Fruit fly (Drosophila melanogaster) whole organism, embryonic: ENCODE measurements around the gene PsGEF.
A peak's percentile ranks its signal among the peaks of the same experiment; 100 is the strongest.

Source experiments
- CG10543 ChIP-seq: fragments of 200-800 bp; sonication (Bioruptor generic); optimal IDR thresholded peaks from 3 replicates; lab custom pipeline; 2017; ENCODE audit warnings: missing biosample characterization, mild to moderate bottlenecking, missing genetic modification characterization, moderate library complexity
- CG11398 ChIP-seq: fragments of 200-800 bp; sonication (Bioruptor generic); optimal IDR thresholded peaks from 2 replicates; lab custom pipeline; 2016; ENCODE audit warnings: missing biosample characterization, missing genetic modification characterization
- CG11723 ChIP-seq: fragments of 200-800 bp; sonication (Bioruptor generic); optimal IDR thresholded peaks from 2 replicates; lab custom pipeline; 2017; ENCODE audit warnings: missing biosample characterization, mild to moderate bottlenecking, missing genetic modification characterization
- CG14860 ChIP-seq: fragments of 200-800 bp; sonication (Bioruptor generic); IDR thresholded peaks from 3 replicates; pipeline ENCODE4 v1.3.6; 2022; ENCODE audit warnings: missing biosample characterization, missing genetic modification characterization; ENCODE audit not compliant: partially characterized antibody
- CG1647 ChIP-seq: fragments of 200-800 bp; sonication (Bioruptor generic); optimal IDR thresholded peaks from 3 replicates; lab custom pipeline; 2016; ENCODE audit warnings: missing biosample characterization, missing genetic modification characterization
- CG16815 ChIP-seq: fragments of 200-800 bp; sonication (Bioruptor generic); optimal IDR thresholded peaks from 3 replicates; lab custom pipeline; 2017; ENCODE audit warnings: missing biosample characterization, mild to moderate bottlenecking, missing genetic modification characterization
- CG17328 ChIP-seq: fragments of 200-800 bp; sonication (Bioruptor generic); IDR thresholded peaks from 2 replicates; pipeline ENCODE4 v1.3.6; 2022; ENCODE audit warnings: missing biosample characterization, missing genetic modification characterization
- CG2129 ChIP-seq: fragments of 200-800 bp; sonication (Bioruptor generic); IDR thresholded peaks from 2 replicates; pipeline ENCODE4 v1.3.6; 2022; ENCODE audit warnings: missing biosample characterization, missing genetic modification characterization; ENCODE audit not compliant: partially characterized antibody
- CG31224 ChIP-seq: fragments of 200-800 bp; sonication (Bioruptor generic); IDR thresholded peaks from 2 replicates; pipeline ENCODE4 v1.3.6; 2022; ENCODE audit warnings: missing biosample characterization, missing genetic modification characterization
- CG32532 ChIP-seq: fragments of 200-800 bp; sonication (Bioruptor generic); IDR thresholded peaks from 2 replicates; pipeline ENCODE4 v1.3.6; 2022; ENCODE audit warnings: missing biosample characterization, missing genetic modification characterization
- CG3281 ChIP-seq: fragments of 200-800 bp; sonication (Bioruptor generic); optimal IDR thresholded peaks from 3 replicates; lab custom pipeline; 2017; ENCODE audit warnings: missing biosample characterization, mild to moderate bottlenecking, missing genetic modification characterization
- CG34422 ChIP-seq: fragments of 200-800 bp; sonication (Bioruptor generic); IDR thresholded peaks from 3 replicates; pipeline ENCODE4 v1.3.6; 2022; ENCODE audit warnings: missing biosample characterization, missing genetic modification characterization
- CG8290 ChIP-seq, 3 experiments: fragments of 200-800 bp; sonication (Bioruptor generic); optimal IDR thresholded peaks; 2 replicates each; lab custom pipeline; 2016 to 2019; ENCODE audit warnings: missing biosample characterization in 3 of 3, missing genetic modification characterization in 3 of 3, mild to moderate bottlenecking in 2 of 3, moderate library complexity in 1 of 3
- CG8359 ChIP-seq: fragments of 200-800 bp; sonication (Bioruptor generic); optimal IDR thresholded peaks from 2 replicates; lab custom pipeline; 2017; ENCODE audit warnings: missing biosample characterization, mild to moderate bottlenecking, missing genetic modification characterization, borderline replicate concordance
- CTCF ChIP-seq: fragments of 200-800 bp; sonication (Bioruptor generic); optimal IDR thresholded peaks from 2 replicates; lab custom pipeline; 2017; ENCODE audit warnings: missing biosample characterization, mild to moderate bottlenecking, missing genetic modification characterization, moderate library complexity
- Camta ChIP-seq: fragments of 200-800 bp; sonication (Bioruptor generic); optimal IDR thresholded peaks from 2 replicates; lab custom pipeline; 2016; ENCODE audit warnings: missing biosample characterization, missing genetic modification characterization
- CrebB ChIP-seq: fragments of 200-800 bp; sonication (Bioruptor generic); optimal IDR thresholded peaks from 3 replicates; lab custom pipeline; 2018; ENCODE audit warnings: missing biosample characterization, mild to moderate bottlenecking, missing genetic modification characterization
- HmgD ChIP-seq: fragments of 200-800 bp; sonication (Bioruptor generic); optimal IDR thresholded peaks from 3 replicates; lab custom pipeline; 2016; ENCODE audit warnings: missing biosample characterization, missing genetic modification characterization
- Kr ChIP-seq: fragments of 200-800 bp; sonication (Bioruptor generic); optimal IDR thresholded peaks from 2 replicates; lab custom pipeline; 2017; ENCODE audit warnings: missing biosample characterization, mild to moderate bottlenecking, missing genetic modification characterization
- Meics ChIP-seq: fragments of 200-800 bp; sonication (Bioruptor generic); optimal IDR thresholded peaks from 2 replicates; lab custom pipeline; 2017; ENCODE audit warnings: missing biosample characterization, mild to moderate bottlenecking, missing genetic modification characterization
- NC2β ChIP-seq: fragments of 200-800 bp; sonication (Bioruptor generic); optimal IDR thresholded peaks from 2 replicates; lab custom pipeline; 2016; ENCODE audit warnings: missing biosample characterization, missing genetic modification characterization
- Neu2 ChIP-seq: fragments of 200-800 bp; sonication (Bioruptor generic); optimal IDR thresholded peaks from 3 replicates; lab custom pipeline; 2016; ENCODE audit warnings: missing biosample characterization, missing genetic modification characterization, borderline replicate concordance
- Nf-YB ChIP-seq: fragments of 200-800 bp; sonication (Bioruptor generic); optimal IDR thresholded peaks from 3 replicates; lab custom pipeline; 2019; ENCODE audit warnings: missing biosample characterization, mild to moderate bottlenecking, missing genetic modification characterization, moderate library complexity
- Oaz ChIP-seq: fragments of 200-800 bp; sonication (Bioruptor generic); IDR thresholded peaks from 2 replicates; pipeline ENCODE4 v1.3.6; 2022; ENCODE audit warnings: missing biosample characterization, missing genetic modification characterization
- Opbp ChIP-seq: fragments of 200-800 bp; sonication (Bioruptor generic); IDR thresholded peaks from 3 replicates; pipeline ENCODE4 v1.3.6; 2022; ENCODE audit warnings: missing biosample characterization, missing genetic modification characterization; ENCODE audit not compliant: partially characterized antibody
- Ravus ChIP-seq: fragments of 200-800 bp; sonication (Bioruptor generic); IDR thresholded peaks from 2 replicates; pipeline ENCODE4 v1.3.6; 2022; ENCODE audit warnings: missing biosample characterization, missing genetic modification characterization
- Rfx ChIP-seq: fragments of 200-800 bp; sonication (Bioruptor generic); IDR thresholded peaks from 2 replicates; pipeline ENCODE4 v1.3.6; 2022; ENCODE audit warnings: missing biosample characterization, missing genetic modification characterization
- Sry-δ ChIP-seq: fragments of 200-800 bp; sonication (Bioruptor generic); optimal IDR thresholded peaks from 2 replicates; lab custom pipeline; 2016; ENCODE audit warnings: missing biosample characterization, missing genetic modification characterization
- Ssrp ChIP-seq: fragments of 200-800 bp; sonication (Bioruptor generic); optimal IDR thresholded peaks from 2 replicates; lab custom pipeline; 2018; ENCODE audit warnings: missing biosample characterization, mild to moderate bottlenecking, missing genetic modification characterization, moderate library complexity
- Taf1 ChIP-seq: fragments of 200-800 bp; sonication (Bioruptor generic); IDR thresholded peaks from 2 replicates; pipeline ENCODE4 v1.3.6; 2022; ENCODE audit warnings: missing biosample characterization, missing genetic modification characterization
- ab ChIP-seq: fragments of 200-800 bp; sonication (Bioruptor generic); optimal IDR thresholded peaks from 2 replicates; lab custom pipeline; 2016; ENCODE audit warnings: missing biosample characterization, missing genetic modification characterization
- abd-A ChIP-seq: fragments of 200-800 bp; sonication (Bioruptor generic); optimal IDR thresholded peaks from 3 replicates; lab custom pipeline; 2019; ENCODE audit warnings: missing biosample characterization, mild to moderate bottlenecking, missing genetic modification characterization, moderate library complexity
- amos ChIP-seq: fragments of 200-800 bp; sonication (Bioruptor generic); IDR thresholded peaks from 2 replicates; pipeline ENCODE4 v1.3.6; 2022; ENCODE audit warnings: missing biosample characterization, missing genetic modification characterization; ENCODE audit not compliant: partially characterized antibody
- bab2 ChIP-seq: fragments of 200-800 bp; sonication (Bioruptor generic); optimal IDR thresholded peaks from 2 replicates; lab custom pipeline; 2016; ENCODE audit warnings: missing biosample characterization, missing genetic modification characterization
- btn ChIP-seq: fragments of 200-800 bp; sonication (Bioruptor generic); optimal IDR thresholded peaks from 2 replicates; lab custom pipeline; 2016; ENCODE audit warnings: missing biosample characterization, missing genetic modification characterization
- chif ChIP-seq, 2 experiments: fragments of 200-800 bp; sonication (Bioruptor generic); optimal IDR thresholded peaks; 3 replicates each; lab custom pipeline; 2016; ENCODE audit warnings: missing biosample characterization in 2 of 2, missing genetic modification characterization in 2 of 2
- dysf ChIP-seq: fragments of 200-800 bp; sonication (Bioruptor generic); IDR thresholded peaks from 3 replicates; pipeline ENCODE4 v1.3.6; 2022; ENCODE audit warnings: missing biosample characterization, missing genetic modification characterization
- ham ChIP-seq: fragments of 200-800 bp; sonication (Bioruptor generic); IDR thresholded peaks from 2 replicates; pipeline ENCODE4 v1.3.6; 2022; ENCODE audit warnings: missing biosample characterization, missing genetic modification characterization
- hb ChIP-seq: fragments of 200-800 bp; sonication (Bioruptor generic); IDR thresholded peaks from 3 replicates; pipeline ENCODE4 v1.3.6; 2022; ENCODE audit warnings: missing biosample characterization, missing genetic modification characterization; ENCODE audit not compliant: partially characterized antibody
- jing ChIP-seq: fragments of 200-800 bp; sonication (Bioruptor generic); optimal IDR thresholded peaks from 2 replicates; lab custom pipeline; 2018; ENCODE audit warnings: missing biosample characterization, mild to moderate bottlenecking, missing genetic modification characterization
- jumu ChIP-seq: fragments of 200-800 bp; sonication (Bioruptor generic); optimal IDR thresholded peaks from 3 replicates; lab custom pipeline; 2016; ENCODE audit warnings: missing biosample characterization, missing genetic modification characterization
- klu ChIP-seq: fragments of 200-800 bp; sonication (Bioruptor generic); IDR thresholded peaks from 2 replicates; pipeline ENCODE4 v1.3.6; 2022; ENCODE audit warnings: missing biosample characterization, missing genetic modification characterization
- mld ChIP-seq: fragments of 200-800 bp; sonication (Bioruptor generic); IDR thresholded peaks from 3 replicates; pipeline ENCODE4 v1.3.6; 2022; ENCODE audit warnings: missing biosample characterization, missing genetic modification characterization; ENCODE audit not compliant: partially characterized antibody
- pan ChIP-seq, 4 experiments: fragments of >200 bp in 3 of 4; fragments of 200-800 bp in 1 of 4; sonication (Bioruptor generic) in 1 of 4; optimal IDR thresholded peaks in 3 of 4; IDR thresholded peaks in 1 of 4; 2 replicates each; pipeline versions ENCODE4 v1.3.6 to Lab custom; 2017 to 2022; ENCODE audit warnings: missing biosample characterization in 2 of 4, missing genetic modification characterization in 2 of 4, mixed read lengths in 1 of 4
- pho ChIP-seq: fragments of 200-800 bp; sonication (Bioruptor generic); optimal IDR thresholded peaks from 2 replicates; lab custom pipeline; 2016; ENCODE audit warnings: missing biosample characterization, missing genetic modification characterization
- schlank ChIP-seq: fragments of 200-800 bp; sonication (Bioruptor generic); optimal IDR thresholded peaks from 2 replicates; lab custom pipeline; 2018; ENCODE audit warnings: missing biosample characterization, mild to moderate bottlenecking, missing genetic modification characterization
- slp2 ChIP-seq: fragments of 200-800 bp; sonication (Bioruptor generic); optimal IDR thresholded peaks from 2 replicates; lab custom pipeline; 2016; ENCODE audit warnings: missing biosample characterization, missing genetic modification characterization
- tna ChIP-seq: fragments of 200-800 bp; sonication (Bioruptor generic); IDR thresholded peaks from 2 replicates; pipeline ENCODE4 v1.3.6; 2022; ENCODE audit warnings: missing biosample characterization, missing genetic modification characterization; ENCODE audit not compliant: partially characterized antibody
- zfh1 ChIP-seq: fragments of 200-800 bp; sonication (Bioruptor generic); IDR thresholded peaks from 3 replicates; pipeline ENCODE4 v1.3.6; 2022; ENCODE audit warnings: missing biosample characterization, missing genetic modification characterization

Gene PsGEF

DNA sequence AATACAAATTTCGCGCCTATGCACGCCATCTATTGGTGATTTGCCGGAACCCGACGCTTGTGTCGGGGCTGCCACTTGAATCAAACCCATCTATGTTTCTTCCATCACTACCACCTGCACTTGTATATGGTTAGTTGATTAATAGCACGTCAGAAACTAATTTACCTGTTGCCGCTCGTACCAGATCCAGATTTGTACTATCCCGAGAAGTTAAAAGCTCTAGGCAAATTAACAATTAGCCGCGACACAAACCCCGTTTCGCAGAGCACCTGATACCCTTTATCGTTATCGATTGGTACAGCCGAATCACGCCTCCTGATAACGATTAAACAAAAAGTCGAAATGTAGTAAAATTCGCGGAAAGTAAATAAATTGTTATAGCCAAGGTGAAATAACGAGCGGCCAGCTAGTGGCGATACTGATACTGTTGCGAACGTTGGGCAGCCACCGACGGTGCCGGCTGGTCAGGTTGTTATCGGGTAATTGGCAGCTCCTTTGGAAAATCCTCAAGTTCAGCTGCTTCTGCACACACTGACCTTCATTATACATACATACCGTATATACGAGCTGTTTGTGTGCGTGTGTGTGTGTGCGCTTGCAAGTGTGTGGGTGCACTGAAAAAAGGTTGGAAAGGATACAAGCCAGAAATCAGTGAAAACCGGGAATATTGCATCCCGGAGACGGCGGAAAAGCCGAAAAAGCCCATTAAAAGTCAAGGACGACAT is 47.3 kb downstream of the PsGEF start (continued):
- TF ChIP-seq CG3281 (GFP tag; lab: Kevin White, UChicago) (no peak), Taf1 (no peak), abd-A (tag; lab: Kevin White, UChicago) (no peak), CrebB (no peak), CG1647 (GFP tag; lab: Kevin White, UChicago) (no peak), Rfx (GFP tag; lab: Robert Waterston, UW) (peak; percentile 26; the same call in 1 of the 2 replicates), CG34422 (GFP tag; lab: Robert Waterston, UW) (no peak), Kr (GFP tag; lab: Kevin White, UChicago) (no peak), CTCF (GFP tag; lab: Kevin White, UChicago) (peak; percentile 94), chif (GFP tag; optimal IDR thresholded peaks at IDR 0.05; lab: Kevin White, UChicago) (no peak), tna (peak; percentile 73), CG8359 (no peak), zfh1 (no peak), pan (optimal IDR thresholded peaks at IDR 0.05; lab: Kevin White, UChicago) (no peak), pan (GFP tag; optimal IDR thresholded peaks at IDR 0.05 in 1 of 2, IDR thresholded peaks at IDR 0.05 in 1 of 2) (no peak), Nf-YB (GFP tag; lab: Kevin White, UChicago) (no peak), btn (GFP tag; lab: Kevin White, UChicago) (no peak), CG17328 (no peak), Oaz (GFP tag; lab: Robert Waterston, UW) (no peak), CG14860 (GFP tag; lab: Robert Waterston, UW) (peak; percentile 49; the same call in 1 of the 3 replicates), Meics (no peak), amos (GFP tag; lab: Robert Waterston, UW) (peak; percentile 69), CG16815 (GFP tag; lab: Kevin White, UChicago) (no peak), Sry-δ (GFP tag; lab: Kevin White, UChicago) (peak; percentile 82), CG2129 (no peak), HmgD (GFP tag; lab: Kevin White, UChicago) (peak; percentile 44), CG31224 (no peak), jumu (GFP tag; lab: Kevin White, UChicago) (no peak), CG32532 (GFP tag; lab: Robert Waterston, UW) (no peak), CG8290 (GFP tag; optimal IDR thresholded peaks at IDR 0.05; lab: Kevin White, UChicago) (peak; percentile 58), CG8290 (tag; optimal IDR thresholded peaks at IDR 0.05; lab: Kevin White, UChicago) (no peak), Ravus (no peak), ab (GFP tag; lab: Kevin White, UChicago) (no peak), jing (GFP tag; lab: Kevin White, UChicago) (no peak), ham (GFP tag; lab: Robert Waterston, UW) (no peak), dysf (no peak), bab2 (no peak), pho (GFP tag; lab: Kevin White, UChicago) (peak; percentile 34), NC2β (no peak), schlank (no peak), Neu2 (GFP tag; lab: Kevin White, UChicago) (no peak), Camta (no peak), CG11398 (no peak), mld (GFP tag; lab: Robert Waterston, UW) (no peak), slp2 (GFP tag; lab: Kevin White, UChicago) (no peak), klu (GFP tag; lab: Robert Waterston, UW) (no peak), Opbp (peak; percentile 68; the same call in 2 of the 3 replicates), Ssrp (no peak), CG11723 (GFP tag; lab: Kevin White, UChicago) (no peak), CG10543 (GFP tag; lab: Kevin White, UChicago) (peak; percentile 2), hb (GFP tag; lab: Robert Waterston, UW) (peak; percentile 77)
